Worm (Caenorhabditis elegans) whole organism, mixed stage, embryonic: ENCODE measurements around the gene Y53C12A.8.

Experiments
- M03D4.4 ChIP-seq: sonication (generic microtip); optimal IDR thresholded peaks from 2 replicates; lab custom pipeline; 2017; ENCODE audit warnings: mild to moderate bottlenecking, missing genetic modification characterization, missing compliant biosample characterization
- bed-3 ChIP-seq: fragments of 200-800 bp; sonication (Bioruptor generic); optimal IDR thresholded peaks from 3 replicates; lab custom pipeline; 2018; ENCODE audit warnings: mild to moderate bottlenecking, missing genetic modification characterization, moderate library complexity, missing compliant biosample characterization
- blmp-1 ChIP-seq: fragments of 150-350 bp; optimal IDR thresholded peaks from 2 replicates; lab custom pipeline; 2014; ENCODE audit warnings: missing biosample characterization, missing genetic modification characterization
- ceh-39 ChIP-seq: fragments of 150-350 bp; optimal IDR thresholded peaks from 2 replicates; lab custom pipeline; 2014; ENCODE audit warnings: missing biosample characterization, missing genetic modification characterization
- ceh-43 ChIP-seq: fragments of 200-800 bp; sonication (Bioruptor generic); optimal IDR thresholded peaks from 2 replicates; lab custom pipeline; 2018; ENCODE audit warnings: mild to moderate bottlenecking, missing genetic modification characterization, moderate library complexity, missing compliant biosample characterization
- ceh-83 ChIP-seq: fragments of 200-800 bp; sonication (Bioruptor generic); optimal IDR thresholded peaks from 2 replicates; lab custom pipeline; 2018; ENCODE audit warnings: mild to moderate bottlenecking, missing genetic modification characterization, missing compliant biosample characterization
- ces-1 ChIP-seq: fragments of 150-350 bp; optimal IDR thresholded peaks from 2 replicates; lab custom pipeline; 2014; ENCODE audit warnings: missing biosample characterization, missing genetic modification reagents, missing genetic modification characterization
- cnd-1 ChIP-seq: fragments of 200-800 bp; sonication (Bioruptor generic); optimal IDR thresholded peaks from 2 replicates; lab custom pipeline; 2018; ENCODE audit warnings: mild to moderate bottlenecking, missing genetic modification characterization, missing compliant biosample characterization
- elt-1 ChIP-seq: sonication (generic microtip); optimal IDR thresholded peaks from 2 replicates; lab custom pipeline; 2017; ENCODE audit warnings: missing genetic modification characterization, mild to moderate bottlenecking, missing compliant biosample characterization, antibody characterized with exemption, moderate library complexity, borderline replicate concordance; ENCODE audit not compliant: insufficient read depth
- elt-3 ChIP-seq: fragments of 150-350 bp; optimal IDR thresholded peaks from 2 replicates; lab custom pipeline; 2014; ENCODE audit warnings: missing biosample characterization, missing genetic modification characterization
- flh-1 ChIP-seq: fragments of 200-800 bp; sonication (Bioruptor generic); optimal IDR thresholded peaks from 2 replicates; lab custom pipeline; 2018; ENCODE audit warnings: mild to moderate bottlenecking, missing genetic modification characterization, moderate library complexity, missing compliant biosample characterization
- ham-2 ChIP-seq: fragments of 200-800 bp; sonication (Bioruptor generic); optimal IDR thresholded peaks from 2 replicates; lab custom pipeline; 2018; ENCODE audit warnings: mild to moderate bottlenecking, missing genetic modification characterization, missing compliant biosample characterization
- hlh-1 ChIP-seq: fragments of 150-350 bp; optimal IDR thresholded peaks from 2 replicates; lab custom pipeline; 2014; ENCODE audit warnings: missing biosample characterization, missing genetic modification reagents, missing genetic modification characterization
- lin-13 ChIP-seq: fragments of 150-350 bp; optimal IDR thresholded peaks from 2 replicates; lab custom pipeline; 2014; ENCODE audit warnings: missing biosample characterization, missing genetic modification characterization
- lin-32 ChIP-seq: fragments of 200-800 bp; sonication (Bioruptor generic); optimal IDR thresholded peaks from 2 replicates; lab custom pipeline; 2018; ENCODE audit warnings: mild to moderate bottlenecking, missing genetic modification characterization, missing compliant biosample characterization
- lsy-2 ChIP-seq: fragments of 150-350 bp; optimal IDR thresholded peaks from 2 replicates; lab custom pipeline; 2014; ENCODE audit warnings: missing biosample characterization, missing genetic modification characterization
- mab-5 ChIP-seq: fragments of 150-350 bp; optimal IDR thresholded peaks from 2 replicates; lab custom pipeline; 2014; ENCODE audit warnings: missing biosample characterization, missing genetic modification characterization
- nhr-2 ChIP-seq: fragments of 150-350 bp; optimal IDR thresholded peaks from 2 replicates; lab custom pipeline; 2014; ENCODE audit warnings: missing biosample characterization, missing genetic modification characterization
- nhr-237 ChIP-seq: fragments of 150-350 bp; optimal IDR thresholded peaks from 2 replicates; lab custom pipeline; 2014; ENCODE audit warnings: missing biosample characterization, missing genetic modification characterization
- nhr-28 ChIP-seq: fragments of 150-350 bp; optimal IDR thresholded peaks from 2 replicates; lab custom pipeline; 2014; ENCODE audit warnings: missing biosample characterization, missing genetic modification characterization
- nhr-76 ChIP-seq: sonication (generic microtip); optimal IDR thresholded peaks from 2 replicates; lab custom pipeline; 2017; ENCODE audit warnings: missing biosample characterization, missing genetic modification characterization
- sem-2 ChIP-seq: fragments of 200-800 bp; sonication (Bioruptor generic); optimal IDR thresholded peaks from 2 replicates; lab custom pipeline; 2018; ENCODE audit warnings: mild to moderate bottlenecking, missing genetic modification characterization, missing compliant biosample characterization
- sptf-1 ChIP-seq: sonication (generic microtip); optimal IDR thresholded peaks from 2 replicates; lab custom pipeline; 2017; ENCODE audit warnings: mild to moderate bottlenecking, missing genetic modification characterization, moderate library complexity, missing compliant biosample characterization
- tbx-8 ChIP-seq: fragments of 200-800 bp; sonication (Bioruptor generic); optimal IDR thresholded peaks from 2 replicates; lab custom pipeline; 2018; ENCODE audit warnings: mild to moderate bottlenecking, missing genetic modification characterization, moderate library complexity, missing compliant biosample characterization
- unc-120 ChIP-seq: sonication (generic microtip); optimal IDR thresholded peaks from 2 replicates; lab custom pipeline; 2017; ENCODE audit warnings: missing genetic modification characterization, missing compliant biosample characterization; ENCODE audit not compliant: poor library complexity, severe bottlenecking
- unc-39 ChIP-seq: fragments of 150-350 bp; optimal IDR thresholded peaks from 2 replicates; lab custom pipeline; 2014; ENCODE audit warnings: missing biosample characterization, missing genetic modification characterization
- unc-62 ChIP-seq: fragments of 150-350 bp; optimal IDR thresholded peaks from 2 replicates; lab custom pipeline; 2014; ENCODE audit warnings: missing biosample characterization, missing genetic modification reagents, missing genetic modification characterization
- zip-8 ChIP-seq: fragments of 150-350 bp; optimal IDR thresholded peaks from 2 replicates; lab custom pipeline; 2014; ENCODE audit warnings: missing biosample characterization, missing genetic modification characterization
- ztf-11 ChIP-seq: fragments of 150-350 bp; optimal IDR thresholded peaks from 2 replicates; lab custom pipeline; 2014; ENCODE audit warnings: missing biosample characterization, missing genetic modification characterization

Gene Y53C12A.8

DNA sequence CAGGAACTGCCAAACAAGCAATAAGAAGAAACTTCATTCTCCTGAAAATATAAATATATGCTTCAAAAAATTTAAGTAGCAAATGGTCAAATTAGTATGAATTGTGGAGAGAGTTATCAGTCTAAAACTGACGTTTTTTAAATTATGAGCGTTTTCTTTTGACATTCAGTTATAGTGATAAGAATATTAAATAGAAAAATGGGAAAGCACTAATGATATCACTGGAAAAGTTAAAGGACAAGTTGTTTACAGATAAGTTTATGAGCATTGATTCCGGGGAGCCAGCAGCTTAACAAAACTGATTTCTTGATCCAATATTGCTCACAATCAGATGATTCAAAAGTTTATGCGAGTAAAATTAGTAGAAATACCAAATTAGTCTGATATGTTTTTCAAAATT lies 39.9 kb downstream of the Y53C12A.8 start, which contains the start of gene ZK1320.3:
Gene ZK1320.3, minus strand, starts transcription at position 41 of the 400 bp plus-strand sequence.
- TF ChIP-seq nhr-237 (tag; lab: Kevin White, UChicago) (no peak), ham-2 (no peak), tbx-8 (no peak), elt-3 (tag; lab: Kevin White, UChicago) (no peak), ceh-39 (tag; lab: Kevin White, UChicago) (no peak), unc-62 (no peak), M03D4.4 (tag; lab: Kevin White, UChicago) (no peak), bed-3 (no peak), lin-13 (tag; lab: Kevin White, UChicago) (no peak), blmp-1 (tag; lab: Kevin White, UChicago) (no peak), zip-8 (no peak), ceh-43 (GFP tag; lab: Kevin White, UChicago) (no peak), ces-1 (GFP tag; lab: Kevin White, UChicago) (no peak), flh-1 (no peak), unc-39 (tag; lab: Kevin White, UChicago) (no peak), nhr-28 (no peak), ceh-83 (GFP tag; lab: Kevin White, UChicago) (no peak), ztf-11 (tag; lab: Kevin White, UChicago) (no peak), sptf-1 (tag; lab: Kevin White, UChicago) (no peak)
- TF ChIP-seq, all 35 proteins: peak for 0

DNA sequence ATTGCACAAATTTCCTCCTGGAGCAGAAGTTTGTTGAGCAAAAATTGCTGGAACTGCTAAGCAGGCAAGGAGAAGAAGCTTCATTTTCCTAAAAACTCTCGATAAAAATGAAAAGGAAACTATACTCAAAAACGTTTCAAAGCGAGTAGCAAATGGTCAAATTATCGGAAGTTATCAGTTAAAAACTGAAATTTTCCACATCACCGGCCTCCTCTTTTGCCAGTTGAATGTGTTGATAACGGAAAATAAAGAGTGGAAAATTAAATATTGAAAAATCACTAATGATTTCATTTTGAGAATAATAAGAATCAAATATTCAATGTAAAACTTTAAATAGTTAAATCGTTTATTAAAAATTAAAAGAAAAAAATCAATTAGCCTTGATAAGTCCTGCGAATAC lies 41.3 kb downstream of the Y53C12A.8 start, which contains the start of gene ZK1320.2:
Gene ZK1320.2, minus strand, starts transcription at position 88 of the 400 bp plus-strand sequence.
- TF ChIP-seq mab-5 (no peak), zip-8 (no peak), M03D4.4 (tag; lab: Kevin White, UChicago) (no peak)
- TF ChIP-seq, all 35 proteins: peak for 0

DNA sequence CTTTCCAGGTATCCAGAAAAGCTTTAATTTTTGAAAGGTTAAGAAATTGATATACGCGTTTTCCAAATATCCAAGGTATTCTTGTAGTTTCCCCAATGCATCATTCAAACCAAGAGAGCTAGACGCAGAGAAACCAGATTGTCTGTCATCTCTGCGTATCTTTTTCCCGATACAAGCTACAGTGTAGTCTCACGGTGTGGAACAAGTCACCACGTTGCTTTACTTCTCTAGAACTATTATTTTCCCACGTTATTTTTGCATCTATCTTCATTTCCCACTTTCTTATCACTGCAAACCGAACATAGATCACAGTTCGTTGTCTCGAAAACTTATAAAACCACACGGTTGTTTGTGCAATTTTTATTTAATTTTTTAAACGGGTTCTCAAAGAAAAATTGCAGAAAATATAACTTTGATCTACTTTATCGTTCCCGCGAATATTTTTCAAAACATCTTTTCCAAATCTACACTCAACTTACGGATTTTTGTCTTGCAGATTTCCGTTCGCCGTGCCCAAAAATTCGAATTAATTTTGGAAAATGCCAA lies 44.0 kb downstream of the Y53C12A.8 start, which contains the start of gene gstk-1:
Gene gstk-1, plus strand, starts transcription at position 496 of the 546 bp plus-strand sequence.
- TF ChIP-seq elt-1 (tag; lab: Kevin White, UChicago) (no peak), M03D4.4 (tag; lab: Kevin White, UChicago) (no peak), tbx-8 (no peak), lin-13 (tag; lab: Kevin White, UChicago) (no peak), unc-120 (tag; lab: Kevin White, UChicago) (no peak), bed-3 (no peak), mab-5 (no peak), nhr-28 (no peak), unc-62 (no peak), sem-2 (no peak), lsy-2 (tag; lab: Kevin White, UChicago) (no peak), zip-8 (no peak), ceh-43 (GFP tag; lab: Kevin White, UChicago) (no peak), unc-39 (tag; lab: Kevin White, UChicago) (no peak), ceh-39 (tag; lab: Kevin White, UChicago) (no peak), blmp-1 (tag; lab: Kevin White, UChicago) (no peak), ham-2 (no peak), hlh-1 (tag; lab: Kevin White, UChicago) (no peak), ces-1 (GFP tag; lab: Kevin White, UChicago) (no peak), lin-32 (no peak)

DNA sequence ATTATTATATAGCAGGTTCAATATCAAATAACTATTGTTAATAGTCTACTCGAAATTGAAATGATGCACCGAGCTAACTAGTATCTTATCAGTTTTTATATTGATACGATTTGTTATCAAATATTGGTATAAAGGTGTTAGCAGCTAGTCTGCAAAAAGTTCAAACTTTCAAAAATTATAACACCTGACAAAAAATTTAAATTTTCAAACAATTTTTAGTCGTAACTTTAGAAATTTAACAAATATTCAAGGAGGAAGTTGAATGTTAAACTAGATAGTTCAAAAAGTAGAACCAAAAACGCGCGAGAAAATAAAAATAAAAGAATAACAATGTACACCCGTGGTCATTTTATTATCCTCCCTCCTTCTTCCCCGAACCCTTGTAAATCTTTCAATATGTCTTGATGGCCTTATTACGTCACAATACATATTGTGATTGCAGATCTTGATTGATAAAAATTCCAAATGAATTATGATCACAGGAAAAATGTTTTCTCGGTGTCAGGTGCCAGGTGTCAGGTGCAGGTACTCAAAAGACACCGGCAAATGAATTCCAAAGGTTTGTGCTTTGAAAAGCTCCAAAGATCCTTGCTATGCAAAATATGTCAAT lies 44.6 kb downstream of the Y53C12A.8 start, which contains the start of gene ZK1307.1:
Gene ZK1307.1, minus strand, starts transcription at position 51 of the 610 bp plus-strand sequence.
- TF ChIP-seq unc-62, result peak; percentile 39
- TF ChIP-seq zip-8, result peak; percentile 69
- TF ChIP-seq tbx-8, result no peak
- no peak for TF ChIP-seq nhr-76 (tag; lab: Kevin White, UChicago)
- TF ChIP-seq cnd-1 (tag; lab: Kevin White, UChicago), result no peak
- peak; percentile 12 for TF ChIP-seq elt-1 (tag; lab: Kevin White, UChicago)

DNA sequence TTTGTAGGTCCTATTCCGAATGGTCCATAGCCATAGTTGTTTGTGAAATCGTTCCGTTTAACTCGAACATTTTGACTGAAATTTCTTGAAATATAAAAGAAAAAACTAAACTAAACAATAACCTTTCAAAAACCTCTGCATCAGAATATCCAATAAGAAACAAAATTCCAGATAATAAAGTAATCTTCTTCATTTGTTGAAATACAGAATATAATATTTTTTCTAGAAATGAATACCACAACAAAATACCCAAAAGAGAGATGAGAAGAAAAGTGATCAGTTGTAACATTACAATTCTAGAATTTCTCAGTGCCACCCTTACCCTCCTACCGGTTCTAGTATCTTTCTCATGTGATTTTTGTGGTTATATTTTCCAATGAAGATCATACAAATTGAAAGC lies 46.6 kb downstream of the Y53C12A.8 start, which contains the start of gene ZK1307.2:
Gene ZK1307.2, minus strand, starts transcription at position 274 of the 400 bp plus-strand sequence.
- TF ChIP-seq flh-1, result no peak
- TF ChIP-seq nhr-2 (tag; lab: Kevin White, UChicago), result no peak
- no peak for TF ChIP-seq ham-2
- no peak for TF ChIP-seq ceh-83 (GFP tag; lab: Kevin White, UChicago)
- TF ChIP-seq ceh-43 (GFP tag; lab: Kevin White, UChicago), result no peak
- no peak for TF ChIP-seq ceh-39 (tag; lab: Kevin White, UChicago)
- no peak for TF ChIP-seq cnd-1 (tag; lab: Kevin White, UChicago)
- TF ChIP-seq, all 35 proteins: peak for 0
